Worm (Caenorhabditis elegans) whole organism, young adult: ENCODE measurements around the gene pqn-32.

Experiments used
- F49E8.2 ChIP-seq: sonication (generic microtip); optimal IDR thresholded peaks from 3 replicates; lab custom pipeline; 2017; ENCODE audit warnings: missing genetic modification characterization, mild to moderate bottlenecking, missing compliant biosample characterization, antibody characterized with exemption, moderate library complexity; ENCODE audit not compliant: insufficient read depth
- lsl-1 ChIP-seq: fragments of 200-800 bp; sonication (Bioruptor generic); optimal IDR thresholded peaks from 2 replicates; lab custom pipeline; 2018; ENCODE audit warnings: mild to moderate bottlenecking, missing genetic modification characterization, moderate library complexity, missing compliant biosample characterization
- tbx-9 ChIP-seq: sonication (generic microtip); optimal IDR thresholded peaks from 2 replicates; lab custom pipeline; 2016; ENCODE audit warnings: borderline replicate concordance, missing genetic modification characterization, inconsistent platforms, missing compliant biosample characterization
- unc-62 ChIP-seq: fragments of 150-350 bp; optimal IDR thresholded peaks from 2 replicates; lab custom pipeline; 2014; ENCODE audit warnings: missing biosample characterization, missing genetic modification reagents, missing genetic modification characterization

DNA sequence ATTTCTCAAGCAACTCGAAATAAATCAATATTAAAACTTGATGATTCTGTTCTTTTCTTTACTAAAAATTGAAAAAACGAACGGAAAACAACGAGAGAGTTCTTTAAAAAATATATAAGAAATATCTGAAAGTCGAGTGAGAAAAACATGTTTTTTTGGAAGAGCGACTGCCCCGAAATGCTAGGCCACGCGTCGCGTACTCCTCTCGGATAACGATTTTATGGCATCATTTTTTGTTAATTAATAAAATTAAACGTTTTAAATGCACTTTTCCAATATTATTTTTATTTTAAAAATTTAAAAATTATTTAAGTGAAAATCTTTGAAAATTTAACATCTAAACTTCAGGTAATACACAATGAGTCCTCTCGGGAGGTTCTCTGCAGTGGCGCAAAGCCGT lies 9.3 kb downstream of the pqn-32 start, which contains the start of gene gfm-1:
- no peak for TF ChIP-seq unc-62
- TF ChIP-seq F49E8.2 (tag; lab: Kevin White, UChicago): no peak
- TF ChIP-seq lsl-1 (GFP tag; lab: Kevin White, UChicago): peak; percentile 48
- TF ChIP-seq tbx-9 (tag; lab: Kevin White, UChicago): no peak
